Worm (Caenorhabditis elegans) whole organism, L1 larva: Measurements from ENCODE around the gene Y42H9B.3.

Experiments used
- C04F5.9 ChIP-seq: sonication (generic microtip); optimal IDR thresholded peaks from 2 replicates; lab custom pipeline; 2016; ENCODE audit warnings: missing genetic modification characterization, missing compliant biosample characterization
- C34B4.2 ChIP-seq: sonication (generic microtip); optimal IDR thresholded peaks from 2 replicates; lab custom pipeline; 2017; ENCODE audit warnings: mild to moderate bottlenecking, missing genetic modification characterization, missing compliant biosample characterization
- aha-1 ChIP-seq: fragments of 150-350 bp; optimal IDR thresholded peaks from 2 replicates; lab custom pipeline; 2014; ENCODE audit warnings: missing biosample characterization, missing genetic modification characterization
- aly-2 ChIP-seq: fragments of 150-350 bp; optimal IDR thresholded peaks from 2 replicates; lab custom pipeline; 2014; ENCODE audit warnings: missing biosample characterization, missing genetic modification characterization
- ama-1 ChIP-seq: fragments of 150-350 bp; optimal IDR thresholded peaks from 2 replicates; lab custom pipeline; 2014
- blmp-1 ChIP-seq: fragments of 150-350 bp; optimal IDR thresholded peaks from 2 replicates; lab custom pipeline; 2014; ENCODE audit warnings: missing biosample characterization, missing genetic modification characterization
- ceh-82 ChIP-seq, 3 experiments: fragments of 150-350 bp in 1 of 3; sonication (generic microtip) in 2 of 3; optimal IDR thresholded peaks; 2 replicates each; lab custom pipeline; 2014 to 2017; ENCODE audit warnings: missing biosample characterization in 3 of 3, missing genetic modification characterization in 3 of 3
- ceh-88 ChIP-seq: fragments of 200-800 bp; sonication (Bioruptor generic); IDR thresholded peaks from 2 replicates; pipeline ENCODE4 v1.3.6; 2022; ENCODE audit warnings: missing genetic modification characterization, missing compliant biosample characterization
- ces-1 ChIP-seq: fragments of 150-350 bp; optimal IDR thresholded peaks from 2 replicates; lab custom pipeline; 2014; ENCODE audit warnings: missing biosample characterization, missing genetic modification reagents, missing genetic modification characterization
- dsc-1 ChIP-seq: sonication (generic microtip); optimal IDR thresholded peaks from 2 replicates; lab custom pipeline; 2016; ENCODE audit warnings: mild to moderate bottlenecking, missing genetic modification characterization, missing compliant biosample characterization
- efl-3 ChIP-seq: fragments of 200-800 bp; sonication (Bioruptor generic); optimal IDR thresholded peaks from 2 replicates; lab custom pipeline; 2018; ENCODE audit warnings: mild to moderate bottlenecking, missing genetic modification characterization, missing compliant biosample characterization
- egl-13 ChIP-seq: sonication (generic microtip); optimal IDR thresholded peaks from 2 replicates; lab custom pipeline; 2016; ENCODE audit warnings: missing genotype, missing genetic modification reagents, missing genetic modification characterization, missing compliant biosample characterization
- egl-27 ChIP-seq, 2 experiments: fragments of 150-350 bp in 1 of 2; sonication (generic microtip); optimal IDR thresholded peaks; 3 replicates each; lab custom pipeline; 2017 to 2018; ENCODE audit warnings: missing biosample characterization in 2 of 2, missing genetic modification characterization in 2 of 2, missing genetic modification reagents in 2 of 2
- elt-2 ChIP-seq: sonication (generic microtip); optimal IDR thresholded peaks from 2 replicates; lab custom pipeline; 2016; ENCODE audit warnings: missing genetic modification characterization, mild to moderate bottlenecking, inconsistent platforms, missing compliant biosample characterization, missing genetic modification reagents
- elt-3 ChIP-seq, 6 experiments: fragments of 150-350 bp in 1 of 6; sonication (generic microtip); optimal IDR thresholded peaks; 2 replicates each; lab custom pipeline; 2017 to 2018; ENCODE audit warnings: missing biosample characterization in 6 of 6, missing genetic modification characterization in 6 of 6, inconsistent platforms in 1 of 6
- ets-5 ChIP-seq: fragments of 200-800 bp; sonication (Bioruptor generic); IDR thresholded peaks from 2 replicates; pipeline ENCODE4 v1.3.6; 2022; ENCODE audit warnings: missing genetic modification characterization, missing compliant biosample characterization
- fkh-10 ChIP-seq: sonication (generic microtip); optimal IDR thresholded peaks from 2 replicates; lab custom pipeline; 2017; ENCODE audit warnings: missing biosample characterization, missing genetic modification reagents, missing genetic modification characterization
- fkh-4 ChIP-seq: sonication (generic microtip); optimal IDR thresholded peaks from 2 replicates; lab custom pipeline; 2016; ENCODE audit warnings: missing compliant biosample characterization, missing genetic modification characterization, borderline replicate concordance
- fos-1 ChIP-seq: fragments of 150-350 bp; optimal IDR thresholded peaks from 2 replicates; lab custom pipeline; 2014; ENCODE audit warnings: missing biosample characterization, missing genetic modification characterization
- grh-1 ChIP-seq: fragments of 200-800 bp; sonication (Bioruptor generic); IDR thresholded peaks from 2 replicates; pipeline ENCODE4 v1.3.6; 2022; ENCODE audit warnings: missing genetic modification reagents, missing genetic modification characterization, missing compliant biosample characterization
- hlh-17 ChIP-seq: fragments of 200-800 bp; sonication (Bioruptor generic); optimal IDR thresholded peaks from 2 replicates; lab custom pipeline; 2018; ENCODE audit warnings: missing genetic modification characterization, mild to moderate bottlenecking, missing compliant biosample characterization, moderate library complexity, borderline replicate concordance
- hpl-2 ChIP-seq: fragments of 150-350 bp; optimal IDR thresholded peaks from 2 replicates; lab custom pipeline; 2014; ENCODE audit warnings: missing biosample characterization, missing genetic modification reagents, missing genetic modification characterization
- irx-1 ChIP-seq: sonication (generic microtip); optimal IDR thresholded peaks from 2 replicates; lab custom pipeline; 2016; ENCODE audit warnings: missing genetic modification characterization, missing compliant biosample characterization
- isw-1 ChIP-seq: fragments of 200-800 bp; sonication (Bioruptor generic); IDR thresholded peaks from 2 replicates; pipeline ENCODE4 v1.3.6; 2022; ENCODE audit warnings: missing genetic modification characterization, missing compliant biosample characterization
- jun-1 ChIP-seq: fragments of 150-350 bp; optimal IDR thresholded peaks from 2 replicates; lab custom pipeline; 2014; ENCODE audit warnings: missing biosample characterization, missing genetic modification reagents, missing genetic modification characterization
- lin-14 ChIP-seq: fragments of 200-800 bp; sonication (Bioruptor generic); optimal IDR thresholded peaks from 2 replicates; lab custom pipeline; 2018; ENCODE audit warnings: mild to moderate bottlenecking, missing genetic modification characterization, moderate library complexity, missing compliant biosample characterization
- lin-35 ChIP-seq, 2 experiments: fragments of 150-350 bp; optimal IDR thresholded peaks; 2 replicates each; lab custom pipeline; 2014; ENCODE audit warnings: missing biosample characterization in 2 of 2, missing genetic modification characterization in 2 of 2, missing genetic modification reagents in 2 of 2
- lsy-2 ChIP-seq, 2 experiments: fragments of 150-350 bp; optimal IDR thresholded peaks; 2 replicates each; lab custom pipeline; 2014; ENCODE audit warnings: missing biosample characterization in 2 of 2, missing genetic modification characterization in 2 of 2
- mef-2 ChIP-seq: fragments of 150-350 bp; optimal IDR thresholded peaks from 2 replicates; lab custom pipeline; 2014; ENCODE audit warnings: missing biosample characterization, missing genetic modification characterization
- nhr-11 ChIP-seq: fragments of 150-350 bp; optimal IDR thresholded peaks from 2 replicates; lab custom pipeline; 2014; ENCODE audit warnings: missing biosample characterization, missing genetic modification characterization
- nhr-12 ChIP-seq: sonication (generic microtip); optimal IDR thresholded peaks from 2 replicates; lab custom pipeline; 2017; ENCODE audit warnings: missing biosample characterization, missing genetic modification characterization
- nhr-19 ChIP-seq: fragments of 200-800 bp; sonication (Bioruptor generic); conservative IDR thresholded peaks from 2 replicates; pipeline ENCODE4 v1.3.6; 2022; ENCODE audit warnings: missing genetic modification characterization, missing compliant biosample characterization
- nhr-20 ChIP-seq: sonication (generic microtip); optimal IDR thresholded peaks from 2 replicates; lab custom pipeline; 2016; ENCODE audit warnings: mild to moderate bottlenecking, missing genetic modification characterization, missing compliant biosample characterization
- nhr-71 ChIP-seq: sonication (generic microtip); optimal IDR thresholded peaks from 2 replicates; lab custom pipeline; 2016; ENCODE audit warnings: mild to moderate bottlenecking, missing genetic modification characterization, moderate library complexity, missing compliant biosample characterization
- nhr-76 ChIP-seq: sonication (generic microtip); optimal IDR thresholded peaks from 2 replicates; lab custom pipeline; 2017; ENCODE audit warnings: missing biosample characterization, missing genetic modification characterization
- nhr-77 ChIP-seq: fragments of 150-350 bp; optimal IDR thresholded peaks from 2 replicates; lab custom pipeline; 2014; ENCODE audit warnings: missing biosample characterization, missing genetic modification characterization
- nhr-85 ChIP-seq: sonication (generic microtip); peaks from one replicate; lab custom pipeline; 2016; ENCODE audit warnings: missing genetic modification characterization, inconsistent platforms, missing compliant biosample characterization
- nhr-90 ChIP-seq: sonication (generic microtip); optimal IDR thresholded peaks from 2 replicates; lab custom pipeline; 2016; ENCODE audit warnings: mild to moderate bottlenecking, missing genetic modification characterization, missing compliant biosample characterization; ENCODE audit not compliant: poor library complexity
- snu-23 ChIP-seq: sonication (generic microtip); optimal IDR thresholded peaks from 2 replicates; lab custom pipeline; 2016; ENCODE audit warnings: missing genetic modification characterization, missing compliant biosample characterization
- sox-4 ChIP-seq: sonication (generic microtip); optimal IDR thresholded peaks from 2 replicates; lab custom pipeline; 2016; ENCODE audit warnings: missing genetic modification characterization, missing compliant biosample characterization
- sptf-1 ChIP-seq: fragments of 150-350 bp; optimal IDR thresholded peaks from 2 replicates; lab custom pipeline; 2014; ENCODE audit warnings: missing biosample characterization, missing genetic modification characterization
- swsn-7 ChIP-seq: sonication (generic microtip); optimal IDR thresholded peaks from 2 replicates; lab custom pipeline; 2016; ENCODE audit warnings: missing genetic modification characterization, missing compliant biosample characterization
- tbx-2 ChIP-seq: sonication (generic microtip); optimal IDR thresholded peaks from 2 replicates; lab custom pipeline; 2016; ENCODE audit warnings: missing genetic modification characterization, missing compliant biosample characterization
- tlp-1 ChIP-seq: fragments of 150-350 bp; optimal IDR thresholded peaks from 2 replicates; lab custom pipeline; 2014; ENCODE audit warnings: missing biosample characterization, missing genetic modification characterization
- unc-30 ChIP-seq: sonication (generic microtip); optimal IDR thresholded peaks from 2 replicates; lab custom pipeline; 2017; ENCODE audit warnings: missing biosample characterization, missing genetic modification characterization
- unc-62 ChIP-seq: fragments of 150-350 bp; optimal IDR thresholded peaks from 2 replicates; lab custom pipeline; 2014; ENCODE audit warnings: missing biosample characterization, missing genetic modification reagents, missing genetic modification characterization
- unc-86 ChIP-seq: sonication (generic microtip); optimal IDR thresholded peaks from 2 replicates; lab custom pipeline; 2016; ENCODE audit warnings: missing genetic modification characterization, missing compliant biosample characterization
- unc-98 ChIP-seq: fragments of 200-800 bp; sonication (Bioruptor generic); IDR thresholded peaks from 2 replicates; pipeline ENCODE4 v1.3.6; 2022; ENCODE audit warnings: missing genetic modification characterization, missing compliant biosample characterization
- vab-15 ChIP-seq: sonication (generic microtip); optimal IDR thresholded peaks from 2 replicates; lab custom pipeline; 2017; ENCODE audit warnings: missing genotype, mild to moderate bottlenecking, missing genetic modification characterization, missing compliant biosample characterization
- zip-4 ChIP-seq: fragments of 200-800 bp; sonication (Bioruptor generic); optimal IDR thresholded peaks from 2 replicates; lab custom pipeline; 2018; ENCODE audit warnings: mild to moderate bottlenecking, missing genetic modification characterization, moderate library complexity, missing compliant biosample characterization
- ztf-11 ChIP-seq, 2 experiments: sonication (generic microtip); optimal IDR thresholded peaks; 2 replicates each; lab custom pipeline; 2016 to 2017; ENCODE audit warnings: missing genetic modification characterization in 2 of 2, missing biosample characterization in 1 of 2, missing compliant biosample characterization in 1 of 2
- ztf-4 ChIP-seq: fragments of 150-350 bp; optimal IDR thresholded peaks from 2 replicates; lab custom pipeline; 2014; ENCODE audit warnings: missing biosample characterization, missing genetic modification characterization

Gene Y42H9B.3

ce11 chrIV:8042005-8042404 is 29.8 kb upstream of the Y42H9B.3 start (continued):
- TF ChIP-seq tlp-1 (tag; lab: Kevin White, UChicago), result no peak
- no peak for TF ChIP-seq efl-3 (GFP tag; lab: Kevin White, UChicago)
- TF ChIP-seq nhr-12 (tag; lab: Kevin White, UChicago), result no peak
- TF ChIP-seq C34B4.2, result no peak
- no peak for TF ChIP-seq nhr-76
- TF ChIP-seq sox-4, result no peak
- TF ChIP-seq dsc-1 (tag; lab: Kevin White, UChicago), result no peak
- no peak for TF ChIP-seq unc-62 (GFP tag; lab: Kevin White, UChicago)
- no peak for TF ChIP-seq ets-5
- peak; percentile 42 for TF ChIP-seq nhr-71 (tag; lab: Kevin White, UChicago)
- TF ChIP-seq jun-1 (tag; lab: Kevin White, UChicago), result no peak
- no peak for TF ChIP-seq unc-86 (tag; lab: Kevin White, UChicago)
- TF ChIP-seq egl-27 (tag; optimal IDR thresholded peaks at IDR 0.05; lab: Kevin White, UChicago), result no peak
- TF ChIP-seq snu-23 (GFP tag; lab: Kevin White, UChicago), result peak; percentile 59
- TF ChIP-seq nhr-11 (tag; lab: Kevin White, UChicago), result no peak
- TF ChIP-seq lin-35 (GFP tag; optimal IDR thresholded peaks at IDR 0.05; lab: Kevin White, UChicago), result peak in 1 of 2 experiments; percentile 29
- peak; percentile 79 for TF ChIP-seq lin-14
- TF ChIP-seq lsy-2 (tag; optimal IDR thresholded peaks at IDR 0.05; lab: Kevin White, UChicago), result peak in 1 of 2 experiments; percentile 1
- TF ChIP-seq sptf-1 (tag; lab: Kevin White, UChicago), result no peak
- TF ChIP-seq fos-1 (tag; lab: Kevin White, UChicago), result no peak
- no peak for TF ChIP-seq hpl-2 (GFP tag; lab: Kevin White, UChicago)
- no peak for TF ChIP-seq hlh-17 (GFP tag; lab: Kevin White, UChicago)
- peak; percentile 82 for TF ChIP-seq blmp-1
- TF ChIP-seq ztf-4 (tag; lab: Kevin White, UChicago), result no peak
- TF ChIP-seq nhr-90 (tag; lab: Kevin White, UChicago), result no peak
- no peak for TF ChIP-seq zip-4
- no peak for TF ChIP-seq ceh-88 (GFP tag; lab: Robert Waterston, UW)
- no peak for TF ChIP-seq fkh-4 (tag; lab: Kevin White, UChicago)
- no peak for TF ChIP-seq aha-1 (tag; lab: Kevin White, UChicago)
- TF ChIP-seq aly-2, result no peak
- no peak for TF ChIP-seq unc-30 (tag; lab: Kevin White, UChicago)
- no peak for TF ChIP-seq C04F5.9 (tag; lab: Kevin White, UChicago)
- peak; percentile 26 for TF ChIP-seq nhr-77 (tag; lab: Kevin White, UChicago)
- peak; percentile 83 for TF ChIP-seq grh-1
- TF ChIP-seq, all 84 proteins: peak for 15

DNA sequence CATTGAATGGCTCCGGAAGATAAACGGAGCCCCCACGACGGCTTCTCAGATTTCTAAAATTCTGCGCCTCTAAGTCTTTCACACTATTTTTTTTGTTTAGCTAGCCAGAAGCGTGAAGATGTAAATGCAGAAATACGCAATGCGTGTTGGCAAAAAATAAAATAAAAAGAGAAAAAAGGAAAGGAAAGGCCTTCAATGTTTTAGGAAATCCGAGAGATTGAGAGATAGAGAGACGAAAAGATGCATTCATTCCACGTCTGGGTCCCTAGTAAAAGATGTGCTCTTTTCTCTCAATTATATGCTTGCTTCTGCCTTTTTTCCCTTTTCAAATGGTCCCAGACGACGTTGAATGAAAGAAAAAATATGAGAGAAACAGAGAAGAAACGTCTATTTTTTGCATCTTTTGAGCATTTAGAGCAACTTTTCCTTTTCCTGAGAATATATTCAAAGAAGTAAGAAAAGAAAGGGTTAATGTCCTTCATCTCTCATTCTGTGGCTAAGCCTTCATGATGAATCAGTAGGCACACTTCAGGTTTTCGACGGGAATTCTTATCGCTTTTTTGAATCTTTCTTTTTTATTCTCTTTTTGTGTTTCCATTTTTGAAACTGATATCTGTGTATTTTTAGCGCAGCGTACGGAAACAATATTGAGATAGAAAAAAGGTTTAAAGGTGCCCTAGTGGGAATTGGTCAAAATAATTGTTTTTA is 28.5 kb upstream of the Y42H9B.3 start:
- TF ChIP-seq isw-1, result peak; percentile 44
- TF ChIP-seq nhr-19 (GFP tag; lab: Robert Waterston, UW), result no peak
- TF ChIP-seq snu-23 (GFP tag; lab: Kevin White, UChicago), result peak; percentile 32
- peak in 1 of 3 experiments; percentile 31 for TF ChIP-seq ceh-82 (tag; optimal IDR thresholded peaks at IDR 0.05; lab: Kevin White, UChicago)
- TF ChIP-seq irx-1, result peak; percentile 73
- no peak for TF ChIP-seq elt-2 (tag; lab: Kevin White, UChicago)
- no peak for TF ChIP-seq aly-2
- no peak for TF ChIP-seq ztf-11 (tag; optimal IDR thresholded peaks at IDR 0.05; lab: Kevin White, UChicago)
- no peak for TF ChIP-seq unc-98 (GFP tag; lab: Robert Waterston, UW)
- TF ChIP-seq ama-1, result no peak
- TF ChIP-seq swsn-7, result peak; percentile 37
- no peak for TF ChIP-seq ces-1
- TF ChIP-seq grh-1, result no peak
- TF ChIP-seq elt-3 (tag; optimal IDR thresholded peaks at IDR 0.05; lab: Kevin White, UChicago), result no peak
- TF ChIP-seq fkh-10 (GFP tag; lab: Kevin White, UChicago), result peak; percentile 89
- TF ChIP-seq nhr-20, result no peak
- TF ChIP-seq nhr-85, result peak; percentile 71
- TF ChIP-seq unc-30 (tag; lab: Kevin White, UChicago), result no peak
- TF ChIP-seq vab-15 (tag; lab: Kevin White, UChicago), result no peak
- peak; percentile 36 for TF ChIP-seq tbx-2 (tag; lab: Kevin White, UChicago)
- no peak for TF ChIP-seq blmp-1
- TF ChIP-seq mef-2 (tag; lab: Kevin White, UChicago), result peak; percentile 23
- no peak for TF ChIP-seq efl-3 (GFP tag; lab: Kevin White, UChicago)
- TF ChIP-seq egl-13 (tag; lab: Kevin White, UChicago), result peak; percentile 49
- no peak for TF ChIP-seq hpl-2 (GFP tag; lab: Kevin White, UChicago)
- TF ChIP-seq unc-62 (GFP tag; lab: Kevin White, UChicago), result no peak
